Worm (Caenorhabditis elegans) whole organism, L1 larva: ENCODE results near the gene F59E12.6.

Experiments used
- C04F5.9 ChIP-seq: sonication (generic microtip); optimal IDR thresholded peaks from 2 replicates; lab custom pipeline; 2016; ENCODE audit warnings: missing genetic modification characterization, missing compliant biosample characterization
- C16A3.4 ChIP-seq: fragments of 150-350 bp; optimal IDR thresholded peaks from 2 replicates; lab custom pipeline; 2014; ENCODE audit warnings: missing biosample characterization, missing genetic modification characterization
- F16B12.6 ChIP-seq: fragments of 150-350 bp; optimal IDR thresholded peaks from 2 replicates; lab custom pipeline; 2014; ENCODE audit warnings: missing biosample characterization, missing genetic modification characterization
- aha-1 ChIP-seq: fragments of 150-350 bp; optimal IDR thresholded peaks from 2 replicates; lab custom pipeline; 2014; ENCODE audit warnings: missing biosample characterization, missing genetic modification characterization
- alr-1 ChIP-seq: fragments of 200-800 bp; sonication (Bioruptor generic); optimal IDR thresholded peaks from 2 replicates; lab custom pipeline; 2018; ENCODE audit warnings: borderline replicate concordance, mild to moderate bottlenecking, missing genetic modification characterization, missing compliant biosample characterization
- ama-1 ChIP-seq: fragments of 150-350 bp; optimal IDR thresholded peaks from 2 replicates; lab custom pipeline; 2014
- ceh-63 ChIP-seq: fragments of 200-800 bp; sonication (Bioruptor generic); optimal IDR thresholded peaks from 2 replicates; lab custom pipeline; 2018; ENCODE audit warnings: mild to moderate bottlenecking, missing genetic modification characterization, missing compliant biosample characterization
- ceh-82 ChIP-seq, 3 experiments: fragments of 150-350 bp in 1 of 3; sonication (generic microtip) in 2 of 3; optimal IDR thresholded peaks; 2 replicates each; lab custom pipeline; 2014 to 2017; ENCODE audit warnings: missing biosample characterization in 3 of 3, missing genetic modification characterization in 3 of 3
- ceh-88 ChIP-seq: fragments of 200-800 bp; sonication (Bioruptor generic); IDR thresholded peaks from 2 replicates; pipeline ENCODE4 v1.3.6; 2022; ENCODE audit warnings: missing genetic modification characterization, missing compliant biosample characterization
- ceh-90 ChIP-seq: sonication (generic microtip); optimal IDR thresholded peaks from 2 replicates; lab custom pipeline; 2016; ENCODE audit warnings: missing genetic modification characterization, missing compliant biosample characterization
- dsc-1 ChIP-seq: sonication (generic microtip); optimal IDR thresholded peaks from 2 replicates; lab custom pipeline; 2016; ENCODE audit warnings: mild to moderate bottlenecking, missing genetic modification characterization, missing compliant biosample characterization
- efl-3 ChIP-seq: fragments of 200-800 bp; sonication (Bioruptor generic); optimal IDR thresholded peaks from 2 replicates; lab custom pipeline; 2018; ENCODE audit warnings: mild to moderate bottlenecking, missing genetic modification characterization, missing compliant biosample characterization
- egl-27 ChIP-seq, 2 experiments: fragments of 150-350 bp in 1 of 2; sonication (generic microtip); optimal IDR thresholded peaks; 3 replicates each; lab custom pipeline; 2017 to 2018; ENCODE audit warnings: missing biosample characterization in 2 of 2, missing genetic modification characterization in 2 of 2, missing genetic modification reagents in 2 of 2
- elt-2 ChIP-seq: sonication (generic microtip); optimal IDR thresholded peaks from 2 replicates; lab custom pipeline; 2016; ENCODE audit warnings: missing genetic modification characterization, mild to moderate bottlenecking, inconsistent platforms, missing compliant biosample characterization, missing genetic modification reagents
- ets-5 ChIP-seq: fragments of 200-800 bp; sonication (Bioruptor generic); IDR thresholded peaks from 2 replicates; pipeline ENCODE4 v1.3.6; 2022; ENCODE audit warnings: missing genetic modification characterization, missing compliant biosample characterization
- fkh-4 ChIP-seq: sonication (generic microtip); optimal IDR thresholded peaks from 2 replicates; lab custom pipeline; 2016; ENCODE audit warnings: missing compliant biosample characterization, missing genetic modification characterization, borderline replicate concordance
- fkh-8 ChIP-seq: sonication (generic microtip); optimal IDR thresholded peaks from 2 replicates; lab custom pipeline; 2016; ENCODE audit warnings: mild to moderate bottlenecking, missing genetic modification characterization, missing compliant biosample characterization
- grh-1 ChIP-seq: fragments of 200-800 bp; sonication (Bioruptor generic); IDR thresholded peaks from 2 replicates; pipeline ENCODE4 v1.3.6; 2022; ENCODE audit warnings: missing genetic modification reagents, missing genetic modification characterization, missing compliant biosample characterization
- hpl-2 ChIP-seq: fragments of 150-350 bp; optimal IDR thresholded peaks from 2 replicates; lab custom pipeline; 2014; ENCODE audit warnings: missing biosample characterization, missing genetic modification reagents, missing genetic modification characterization
- irx-1 ChIP-seq: sonication (generic microtip); optimal IDR thresholded peaks from 2 replicates; lab custom pipeline; 2016; ENCODE audit warnings: missing genetic modification characterization, missing compliant biosample characterization
- isw-1 ChIP-seq: fragments of 200-800 bp; sonication (Bioruptor generic); IDR thresholded peaks from 2 replicates; pipeline ENCODE4 v1.3.6; 2022; ENCODE audit warnings: missing genetic modification characterization, missing compliant biosample characterization
- lin-13 ChIP-seq: fragments of 150-350 bp; optimal IDR thresholded peaks from 2 replicates; lab custom pipeline; 2014; ENCODE audit warnings: missing biosample characterization, missing genetic modification reagents, missing genetic modification characterization
- lin-14 ChIP-seq: fragments of 200-800 bp; sonication (Bioruptor generic); optimal IDR thresholded peaks from 2 replicates; lab custom pipeline; 2018; ENCODE audit warnings: mild to moderate bottlenecking, missing genetic modification characterization, moderate library complexity, missing compliant biosample characterization
- lin-15B ChIP-seq: fragments of 150-350 bp; sonication (generic microtip); optimal IDR thresholded peaks from 3 replicates; lab custom pipeline; 2014; ENCODE audit warnings: missing biosample characterization, missing genetic modification characterization
- lin-39 ChIP-seq: fragments of 150-350 bp; optimal IDR thresholded peaks from 2 replicates; lab custom pipeline; 2014; ENCODE audit warnings: missing biosample characterization, missing genetic modification reagents, missing genetic modification characterization
- lir-3 ChIP-seq: sonication (generic microtip); optimal IDR thresholded peaks from 2 replicates; lab custom pipeline; 2016; ENCODE audit warnings: mild to moderate bottlenecking, missing genetic modification characterization, moderate library complexity, missing compliant biosample characterization; ENCODE audit not compliant: poor library complexity
- lsy-2 ChIP-seq, 2 experiments: fragments of 150-350 bp; optimal IDR thresholded peaks; 2 replicates each; lab custom pipeline; 2014; ENCODE audit warnings: missing biosample characterization in 2 of 2, missing genetic modification characterization in 2 of 2
- mdl-1 ChIP-seq, 2 experiments: fragments of 150-350 bp; optimal IDR thresholded peaks; 2 replicates each; lab custom pipeline; 2014 to 2017; ENCODE audit warnings: missing biosample characterization in 2 of 2, missing genetic modification characterization in 2 of 2, inconsistent platforms in 1 of 2
- mef-2 ChIP-seq: fragments of 150-350 bp; optimal IDR thresholded peaks from 2 replicates; lab custom pipeline; 2014; ENCODE audit warnings: missing biosample characterization, missing genetic modification characterization
- mep-1 ChIP-seq: fragments of 150-350 bp; optimal IDR thresholded peaks from 2 replicates; lab custom pipeline; 2014; ENCODE audit warnings: missing biosample characterization, missing genetic modification characterization
- nhr-11 ChIP-seq: fragments of 150-350 bp; optimal IDR thresholded peaks from 2 replicates; lab custom pipeline; 2014; ENCODE audit warnings: missing biosample characterization, missing genetic modification characterization
- nhr-12 ChIP-seq: sonication (generic microtip); optimal IDR thresholded peaks from 2 replicates; lab custom pipeline; 2017; ENCODE audit warnings: missing biosample characterization, missing genetic modification characterization
- nhr-19 ChIP-seq: fragments of 200-800 bp; sonication (Bioruptor generic); conservative IDR thresholded peaks from 2 replicates; pipeline ENCODE4 v1.3.6; 2022; ENCODE audit warnings: missing genetic modification characterization, missing compliant biosample characterization
- nhr-20 ChIP-seq: sonication (generic microtip); optimal IDR thresholded peaks from 2 replicates; lab custom pipeline; 2016; ENCODE audit warnings: mild to moderate bottlenecking, missing genetic modification characterization, missing compliant biosample characterization
- nhr-237 ChIP-seq: fragments of 150-350 bp; optimal IDR thresholded peaks from 2 replicates; lab custom pipeline; 2014; ENCODE audit warnings: missing biosample characterization, missing genetic modification characterization
- nhr-28 ChIP-seq: fragments of 150-350 bp; optimal IDR thresholded peaks from 2 replicates; lab custom pipeline; 2014; ENCODE audit warnings: missing biosample characterization, missing genetic modification characterization
- nhr-47 ChIP-seq: sonication (generic microtip); optimal IDR thresholded peaks from 2 replicates; lab custom pipeline; 2016; ENCODE audit warnings: mild to moderate bottlenecking, missing genetic modification characterization, moderate library complexity, missing compliant biosample characterization
- nhr-76 ChIP-seq: sonication (generic microtip); optimal IDR thresholded peaks from 2 replicates; lab custom pipeline; 2017; ENCODE audit warnings: missing biosample characterization, missing genetic modification characterization
- nhr-77 ChIP-seq: fragments of 150-350 bp; optimal IDR thresholded peaks from 2 replicates; lab custom pipeline; 2014; ENCODE audit warnings: missing biosample characterization, missing genetic modification characterization
- nhr-85 ChIP-seq: sonication (generic microtip); peaks from one replicate; lab custom pipeline; 2016; ENCODE audit warnings: missing genetic modification characterization, inconsistent platforms, missing compliant biosample characterization
- pqm-1 ChIP-seq: sonication (generic microtip); optimal IDR thresholded peaks from 3 replicates; lab custom pipeline; 2017; ENCODE audit warnings: missing biosample characterization, missing genetic modification characterization
- skn-1 ChIP-seq: fragments of 150-350 bp; optimal IDR thresholded peaks from 2 replicates; lab custom pipeline; 2014; ENCODE audit warnings: missing biosample characterization, missing genetic modification characterization
- sox-4 ChIP-seq: sonication (generic microtip); optimal IDR thresholded peaks from 2 replicates; lab custom pipeline; 2016; ENCODE audit warnings: missing genetic modification characterization, missing compliant biosample characterization
- sup-37 ChIP-seq: fragments of 200-800 bp; sonication (Bioruptor generic); optimal IDR thresholded peaks from 2 replicates; lab custom pipeline; 2018; ENCODE audit warnings: mild to moderate bottlenecking, missing genetic modification characterization, missing compliant biosample characterization
- swsn-7 ChIP-seq: sonication (generic microtip); optimal IDR thresholded peaks from 2 replicates; lab custom pipeline; 2016; ENCODE audit warnings: missing genetic modification characterization, missing compliant biosample characterization
- tlp-1 ChIP-seq: fragments of 150-350 bp; optimal IDR thresholded peaks from 2 replicates; lab custom pipeline; 2014; ENCODE audit warnings: missing biosample characterization, missing genetic modification characterization
- unc-30 ChIP-seq: sonication (generic microtip); optimal IDR thresholded peaks from 2 replicates; lab custom pipeline; 2017; ENCODE audit warnings: missing biosample characterization, missing genetic modification characterization
- unc-98 ChIP-seq: fragments of 200-800 bp; sonication (Bioruptor generic); IDR thresholded peaks from 2 replicates; pipeline ENCODE4 v1.3.6; 2022; ENCODE audit warnings: missing genetic modification characterization, missing compliant biosample characterization
- vab-15 ChIP-seq: sonication (generic microtip); optimal IDR thresholded peaks from 2 replicates; lab custom pipeline; 2017; ENCODE audit warnings: missing genotype, mild to moderate bottlenecking, missing genetic modification characterization, missing compliant biosample characterization
- xbp-1 ChIP-seq: sonication (generic microtip); optimal IDR thresholded peaks from 2 replicates; lab custom pipeline; 2016; ENCODE audit warnings: missing genetic modification characterization, missing compliant biosample characterization
- zag-1 ChIP-seq: fragments of 150-350 bp; optimal IDR thresholded peaks from 2 replicates; lab custom pipeline; 2014; ENCODE audit warnings: missing biosample characterization, missing genetic modification characterization
- zip-4 ChIP-seq: fragments of 200-800 bp; sonication (Bioruptor generic); optimal IDR thresholded peaks from 2 replicates; lab custom pipeline; 2018; ENCODE audit warnings: mild to moderate bottlenecking, missing genetic modification characterization, moderate library complexity, missing compliant biosample characterization
- ztf-11 ChIP-seq, 2 experiments: sonication (generic microtip); optimal IDR thresholded peaks; 2 replicates each; lab custom pipeline; 2016 to 2017; ENCODE audit warnings: missing genetic modification characterization in 2 of 2, missing biosample characterization in 1 of 2, missing compliant biosample characterization in 1 of 2
- ztf-4 ChIP-seq: fragments of 150-350 bp; optimal IDR thresholded peaks from 2 replicates; lab custom pipeline; 2014; ENCODE audit warnings: missing biosample characterization, missing genetic modification characterization

F59E12.6 gene

DNA sequence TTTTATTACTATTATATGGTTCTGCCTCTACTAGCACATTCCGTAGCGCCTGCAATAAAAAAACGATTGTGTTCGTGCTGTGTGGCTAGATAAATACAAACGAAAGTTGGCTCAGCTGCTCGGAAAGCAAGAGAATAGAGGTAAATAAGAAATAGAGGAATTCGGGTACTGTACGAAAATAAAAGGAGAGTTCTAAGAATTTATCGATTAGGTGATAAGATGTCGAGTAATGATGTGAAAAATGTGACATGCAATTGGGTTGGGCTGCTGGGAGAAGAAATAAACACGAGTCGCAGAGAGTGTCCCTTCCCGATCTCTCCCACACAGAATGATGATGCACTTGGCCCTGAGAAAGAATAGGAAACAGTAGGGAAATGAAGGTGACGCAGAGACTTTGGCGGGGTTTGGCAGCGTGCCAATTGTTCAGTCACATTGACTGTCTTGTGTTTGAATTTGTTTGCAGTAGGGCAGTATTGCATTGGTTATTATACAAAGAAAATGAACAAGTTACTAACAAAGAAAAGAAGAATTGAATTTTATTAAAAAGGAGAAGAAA, 37.3 kb downstream of the F59E12.6 start, which contains the start of gene cdc-14 (continued):
- TF ChIP-seq mef-2 (no peak), unc-98 (GFP tag; lab: Robert Waterston, UW) (no peak), irx-1 (tag; lab: Kevin White, UChicago) (no peak), ztf-4 (tag; lab: Kevin White, UChicago) (peak; percentile 64), C04F5.9 (tag; lab: Kevin White, UChicago) (no peak), nhr-20 (tag; lab: Kevin White, UChicago) (peak; percentile 91), alr-1 (tag; lab: Kevin White, UChicago) (no peak), mep-1 (peak; percentile 84), unc-30 (no peak), C16A3.4 (tag; lab: Kevin White, UChicago) (peak; percentile 88), hpl-2 (GFP tag; lab: Kevin White, UChicago) (no peak), ets-5 (no peak), dsc-1 (tag; lab: Kevin White, UChicago) (no peak), grh-1 (GFP tag; lab: Robert Waterston, UW) (0 out of 2 replicates have a peak, but pooled peaks have one; percentile 8), fkh-4 (tag; lab: Kevin White, UChicago) (no peak), vab-15 (tag; lab: Kevin White, UChicago) (peak; percentile 56), ceh-88 (GFP tag; lab: Robert Waterston, UW) (no peak), ztf-11 (tag; optimal IDR thresholded peaks at IDR 0.05; lab: Kevin White, UChicago) (no peak), mdl-1 (tag; optimal IDR thresholded peaks at IDR 0.05; lab: Kevin White, UChicago) (peak in 1 of 2 experiments; percentile 87), lin-14 (GFP tag; lab: Kevin White, UChicago) (peak; percentile 96), sup-37 (GFP tag; lab: Kevin White, UChicago) (peak; percentile 42), nhr-11 (tag; lab: Kevin White, UChicago) (no peak), aha-1 (tag; lab: Kevin White, UChicago) (no peak), lin-15B (tag; lab: Kevin White, UChicago) (peak; percentile 71), nhr-77 (peak; percentile 59), zip-4 (GFP tag; lab: Kevin White, UChicago) (no peak), efl-3 (GFP tag; lab: Kevin White, UChicago) (no peak), ama-1 (lab: Kevin White, UChicago) (peak; percentile 48), nhr-28 (no peak), swsn-7 (tag; lab: Kevin White, UChicago) (peak; percentile 76), fkh-8 (tag; lab: Kevin White, UChicago) (no peak), nhr-12 (no peak), isw-1 (GFP tag; lab: Robert Waterston, UW) (peak; percentile 37), nhr-76 (tag; lab: Kevin White, UChicago) (no peak), zag-1 (tag; lab: Kevin White, UChicago) (no peak), nhr-19 (peak; percentile 76), lin-13 (GFP tag; lab: Kevin White, UChicago) (peak; percentile 72), nhr-85 (peak; percentile 90), ceh-63 (no peak), ceh-82 (tag; optimal IDR thresholded peaks at IDR 0.05; lab: Kevin White, UChicago) (peak in 1 of 3 experiments; percentile 36), ceh-90 (tag; lab: Kevin White, UChicago) (no peak), lsy-2 (tag; optimal IDR thresholded peaks at IDR 0.05; lab: Kevin White, UChicago) (peak; percentile 77 to 80), xbp-1 (tag; lab: Kevin White, UChicago) (peak; percentile 57), elt-2 (tag; lab: Kevin White, UChicago) (peak; percentile 33), skn-1 (peak; percentile 63), nhr-47 (tag; lab: Kevin White, UChicago) (peak; percentile 61), tlp-1 (tag; lab: Kevin White, UChicago) (no peak), egl-27 (tag; optimal IDR thresholded peaks at IDR 0.05; lab: Kevin White, UChicago) (no peak), nhr-237 (peak; percentile 18), F16B12.6 (tag; lab: Kevin White, UChicago) (peak; percentile 39), pqm-1 (tag; lab: Kevin White, UChicago) (no peak), sox-4 (tag; lab: Kevin White, UChicago) (no peak), lir-3 (peak; percentile 57), lin-39 (tag; lab: Kevin White, UChicago) (peak; percentile 8)
